Fruit fly (Drosophila melanogaster) whole organism, pupa: Measurements from ENCODE around the gene wds.

Experiments
- CG8159 ChIP-seq: fragments of 200-800 bp; sonication (Bioruptor generic); optimal IDR thresholded peaks from 3 replicates; lab custom pipeline; 2018; ENCODE audit warnings: missing biosample characterization, mild to moderate bottlenecking, missing genetic modification characterization, moderate library complexity
- Pif1A ChIP-seq: fragments of 200-800 bp; sonication (Bioruptor generic); optimal IDR thresholded peaks from 3 replicates; lab custom pipeline; 2016; ENCODE audit warnings: missing biosample characterization, missing genetic modification characterization

DNA sequence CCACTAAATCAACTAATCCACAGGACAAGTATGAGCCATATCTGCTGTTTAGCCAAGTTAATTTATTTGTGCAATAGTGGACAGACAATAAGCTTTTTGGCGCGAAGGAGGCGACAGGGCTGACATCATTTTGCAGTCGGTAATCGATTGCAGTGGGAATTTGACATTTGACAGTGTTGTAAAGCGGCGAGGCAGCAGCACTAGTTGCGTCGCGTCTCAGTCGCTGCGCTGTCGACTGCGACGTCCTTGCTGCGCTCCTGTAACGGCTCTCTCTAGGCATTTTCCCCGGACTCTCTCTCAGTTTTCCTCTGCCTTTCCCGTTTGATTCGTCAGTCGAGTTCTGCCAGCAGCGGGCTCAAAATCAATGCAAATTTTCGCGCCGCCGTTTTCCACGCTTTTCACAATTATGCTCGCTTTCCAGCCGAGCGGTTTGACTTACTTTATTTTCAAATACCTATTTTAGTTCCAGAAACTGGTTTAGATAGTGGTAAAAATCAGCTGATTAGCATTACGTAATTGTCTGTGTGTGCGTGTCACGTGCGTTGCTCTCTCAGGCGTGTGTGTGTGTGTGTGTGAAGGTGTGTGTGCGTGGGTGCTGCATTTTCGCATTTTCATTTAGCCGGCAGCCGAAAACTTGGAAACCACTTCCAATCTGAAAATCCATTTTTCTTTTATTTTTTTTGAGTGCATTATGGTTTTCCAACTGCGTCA, 51.2 kb downstream of the wds start:
- no peak for TF ChIP-seq Pif1A (GFP tag; lab: Kevin White, UChicago)
- no peak for TF ChIP-seq CG8159
